Worm (Caenorhabditis elegans): ENCODE measurements around the gene drl-1.

The drl-1 gene

ce11 chrIV:309526-309925, 15.3 kb upstream of the drl-1 start (continued):
- TF ChIP-seq aha-1 (tag) (peak; percentile 19), mdl-1 (tag; optimal IDR thresholded peaks at IDR 0.05) (peak in 1 of 2 experiments; percentile 62), lim-7 (GFP tag; IDR thresholded peaks at IDR 0.05) (no peak), lsy-2 (tag; optimal IDR thresholded peaks at IDR 0.05) (no peak), R02D3.7 (tag; optimal IDR thresholded peaks at IDR 0.05) (no peak), unc-62 (GFP tag; optimal IDR thresholded peaks at IDR 0.05 in 1 of 2) (peak in 1 of 2 experiments; percentile 17), unc-62 (tag; optimal IDR thresholded peaks at IDR 0.05) (no peak), nhr-102 (tag; optimal IDR thresholded peaks at IDR 0.05) (no peak), mxl-2 (GFP tag; conservative IDR thresholded peaks at IDR 0.05) (no peak), hlh-11 (tag; optimal IDR thresholded peaks at IDR 0.05) (peak; percentile 57), nhr-41 (GFP tag; IDR thresholded peaks at IDR 0.05) (no peak), nhr-25 (tag; optimal IDR thresholded peaks at IDR 0.05; ENCODE audit: borderline replicate concordance, insufficient read depth) (no peak), Y5F2A.4 (GFP tag; optimal IDR thresholded peaks at IDR 0.05) (no peak), ceh-82 (tag; optimal IDR thresholded peaks at IDR 0.05) (no peak), T20F7.1 (GFP tag; optimal IDR thresholded peaks at IDR 0.05) (peak; percentile 41)

ce11 chrIV:313615-314014, 11.2 kb upstream of the drl-1 start, which contains the start of gene snai-1:
Gene snai-1, minus strand, starts transcription at chrIV:313715.
- no peak for TF ChIP-seq cey-2 (tag; optimal IDR thresholded peaks at IDR 0.05; ENCODE audit: borderline replicate concordance, insufficient read depth)
- TF ChIP-seq spr-3 (GFP tag; optimal IDR thresholded peaks at IDR 0.05) = no peak
- TF ChIP-seq lsy-2 (tag; optimal IDR thresholded peaks at IDR 0.05) = no peak
- no peak for TF ChIP-seq ZK546.5 (tag; optimal IDR thresholded peaks at IDR 0.05)
- TF ChIP-seq nhr-11 (tag; optimal IDR thresholded peaks at IDR 0.05) = no peak
- TF ChIP-seq dpl-1 (GFP tag; optimal IDR thresholded peaks at IDR 0.05) = no peak
- TF ChIP-seq nhr-28 (tag; optimal IDR thresholded peaks at IDR 0.05) = no peak
- TF ChIP-seq mdt-29 (GFP tag; IDR thresholded peaks at IDR 0.05) = no peak
- TF ChIP-seq D1046.2 (GFP tag; IDR thresholded peaks at IDR 0.05) = no peak
- no peak for TF ChIP-seq daf-8 (GFP tag; IDR thresholded peaks at IDR 0.05)
- TF ChIP-seq lir-3 (tag; optimal IDR thresholded peaks at IDR 0.05) = no peak
- TF ChIP-seq arid-1 (GFP tag; conservative IDR thresholded peaks at IDR 0.05) = no peak
- TF ChIP-seq lin-38 (GFP tag; IDR thresholded peaks at IDR 0.05) = no peak
- no peak for TF ChIP-seq nhr-10 (tag; optimal IDR thresholded peaks at IDR 0.05)
- no peak for TF ChIP-seq ces-1 (GFP tag; optimal IDR thresholded peaks at IDR 0.05)
- TF ChIP-seq R02D3.7 (tag; optimal IDR thresholded peaks at IDR 0.05) = no peak
- no peak for TF ChIP-seq ZK337.2 (GFP tag; IDR thresholded peaks at IDR 0.05)

- TF ChIP-seq lin-15B (tag; optimal IDR thresholded peaks at IDR 0.05) (no peak), unc-62 (GFP tag; optimal IDR thresholded peaks at IDR 0.05 in 1 of 2) (peak in 1 of 2 experiments; percentile 15), unc-62 (tag; optimal IDR thresholded peaks at IDR 0.05) (no peak)
Observed at ce11 chrIV:314475-314874, 10.4 kb upstream of the drl-1 start.

- TF ChIP-seq lir-3 (tag; optimal IDR thresholded peaks at IDR 0.05) = no peak
- TF ChIP-seq zfp-3 (GFP tag; conservative IDR thresholded peaks at IDR 0.05) = no peak
- peak; percentile 0 for TF ChIP-seq dve-1 (tag; optimal IDR thresholded peaks at IDR 0.05; ENCODE audit: insufficient read depth)
- no peak for TF ChIP-seq nhr-42 (GFP tag; IDR thresholded peaks at IDR 0.05)
- TF ChIP-seq rbr-2 (tag; optimal IDR thresholded peaks at IDR 0.05) = no peak
- no peak for TF ChIP-seq daf-16 (GFP tag; optimal IDR thresholded peaks at IDR 0.05)
- peak; percentile 90 for TF ChIP-seq daf-16 (tag; optimal IDR thresholded peaks at IDR 0.05)
- TF ChIP-seq mep-1 (tag; optimal IDR thresholded peaks at IDR 0.05) = no peak
- no peak for TF ChIP-seq unc-39 (tag; optimal IDR thresholded peaks at IDR 0.05)
- no peak for TF ChIP-seq F10B5.3 (tag; optimal IDR thresholded peaks at IDR 0.05)
- no peak for TF ChIP-seq F37D6.2 (tag; optimal IDR thresholded peaks at IDR 0.05)
- no peak for TF ChIP-seq pqm-1 (tag; optimal IDR thresholded peaks at IDR 0.05)
Observed at ce11 chrIV:319654-320053, 5.2 kb upstream of the drl-1 start.
